Worm (Caenorhabditis elegans) whole organism, young adult: ENCODE data around the gene lips-8.

Experiments
- C06A6.2 ChIP-seq: fragments of 200-800 bp; sonication (Bioruptor generic); conservative IDR thresholded peaks from 2 replicates; pipeline ENCODE4 v1.3.6; 2022; ENCODE audit warnings: missing genetic modification characterization, missing compliant biosample characterization
- F10E7.11 ChIP-seq: sonication (generic microtip); optimal IDR thresholded peaks from 2 replicates; lab custom pipeline; 2017; ENCODE audit warnings: mild to moderate bottlenecking, missing genetic modification characterization, moderate library complexity, missing compliant biosample characterization
- F22D6.2 ChIP-seq: sonication (generic microtip); optimal IDR thresholded peaks from 2 replicates; lab custom pipeline; 2016; ENCODE audit warnings: mild to moderate bottlenecking, missing genetic modification characterization, missing compliant biosample characterization
- F33H1.4 ChIP-seq: fragments of 200-800 bp; sonication (Bioruptor generic); IDR thresholded peaks from 2 replicates; pipeline ENCODE4 v1.3.6; 2022; ENCODE audit warnings: missing genetic modification reagents, missing genetic modification characterization, missing compliant biosample characterization
- F37B4.10 ChIP-seq: fragments of 200-800 bp; sonication (Bioruptor generic); IDR thresholded peaks from 2 replicates; pipeline ENCODE4 v1.3.6; 2022; ENCODE audit warnings: missing genetic modification characterization, missing compliant biosample characterization
- F57C9.4 ChIP-seq: sonication (generic microtip); optimal IDR thresholded peaks from 2 replicates; lab custom pipeline; 2017; ENCODE audit warnings: mild to moderate bottlenecking, missing genetic modification characterization, missing compliant biosample characterization
- T07F8.4 ChIP-seq: sonication (generic microtip); optimal IDR thresholded peaks from 2 replicates; lab custom pipeline; 2016; ENCODE audit warnings: mild to moderate bottlenecking, missing genetic modification characterization, moderate library complexity, missing compliant biosample characterization
- Y53F4B.3 ChIP-seq: fragments of 200-800 bp; sonication (Bioruptor generic); IDR thresholded peaks from 2 replicates; pipeline ENCODE4 v1.3.6; 2022; ENCODE audit warnings: missing genetic modification reagents, missing genetic modification characterization, missing compliant biosample characterization
- Y53G8AR.9 ChIP-seq: fragments of 200-800 bp; sonication (Bioruptor generic); conservative IDR thresholded peaks from 2 replicates; pipeline ENCODE4 v1.3.6; 2022; ENCODE audit warnings: missing genetic modification reagents, missing genetic modification characterization, missing compliant biosample characterization
- attf-3 ChIP-seq: fragments of 200-800 bp; sonication (Bioruptor generic); conservative IDR thresholded peaks from 2 replicates; pipeline ENCODE4 v1.3.6; 2022; ENCODE audit warnings: missing genetic modification reagents, missing genetic modification characterization, missing compliant biosample characterization
- attf-6 ChIP-seq: fragments of 200-800 bp; sonication (Bioruptor generic); IDR thresholded peaks from 2 replicates; pipeline ENCODE4 v1.3.6; 2022; ENCODE audit warnings: missing genetic modification reagents, missing genetic modification characterization, missing compliant biosample characterization
- bed-1 ChIP-seq: fragments of 200-800 bp; sonication (Bioruptor generic); IDR thresholded peaks from 2 replicates; pipeline ENCODE4 v1.3.6; 2022; ENCODE audit warnings: missing genetic modification reagents, missing genetic modification characterization, missing compliant biosample characterization
- bed-2 ChIP-seq: fragments of 200-800 bp; sonication (Bioruptor generic); IDR thresholded peaks from 2 replicates; pipeline ENCODE4 v1.3.6; 2022; ENCODE audit warnings: missing genetic modification reagents, missing genetic modification characterization, missing compliant biosample characterization
- cebp-1 ChIP-seq, 2 experiments: fragments of 200-800 bp in 1 of 2; sonication (Bioruptor generic) in 1 of 2; sonication (generic microtip) in 1 of 2; IDR thresholded peaks in 1 of 2; optimal IDR thresholded peaks in 1 of 2; 2 replicates each; pipeline versions ENCODE4 v1.3.6 to Lab custom; 2017 to 2022; ENCODE audit warnings: missing compliant biosample characterization in 2 of 2, missing genetic modification characterization in 2 of 2, mild to moderate bottlenecking in 1 of 2, missing genetic modification reagents in 1 of 2, moderate library complexity in 1 of 2
- ceh-40 ChIP-seq: fragments of 200-800 bp; sonication (Bioruptor generic); IDR thresholded peaks from 2 replicates; pipeline ENCODE4 v1.3.6; 2022; ENCODE audit warnings: missing genetic modification characterization, missing compliant biosample characterization
- die-1 ChIP-seq: sonication (generic microtip); optimal IDR thresholded peaks from 2 replicates; lab custom pipeline; 2016; ENCODE audit warnings: missing genotype, mild to moderate bottlenecking, missing genetic modification characterization, missing compliant biosample characterization
- dox-1 ChIP-seq: fragments of 200-800 bp; sonication (Bioruptor generic); IDR thresholded peaks from 2 replicates; pipeline ENCODE4 v1.3.6; 2022; ENCODE audit warnings: missing genetic modification reagents, missing genetic modification characterization, missing compliant biosample characterization
- dpl-1 ChIP-seq: fragments of 150-350 bp; optimal IDR thresholded peaks from 2 replicates; lab custom pipeline; 2014; ENCODE audit warnings: missing biosample characterization, missing genetic modification reagents, missing genetic modification characterization
- egl-44 ChIP-seq: fragments of 200-800 bp; sonication (Bioruptor generic); IDR thresholded peaks from 2 replicates; pipeline ENCODE4 v1.3.6; 2022; ENCODE audit warnings: missing genetic modification reagents, missing genetic modification characterization, missing compliant biosample characterization
- ekl-4 ChIP-seq: fragments of 200-800 bp; sonication (Bioruptor generic); IDR thresholded peaks from 2 replicates; pipeline ENCODE4 v1.3.6; 2022; ENCODE audit warnings: missing genetic modification reagents, missing genetic modification characterization, missing compliant biosample characterization
- fkh-3 ChIP-seq: sonication (generic microtip); optimal IDR thresholded peaks from 2 replicates; lab custom pipeline; 2016; ENCODE audit warnings: mild to moderate bottlenecking, missing genetic modification characterization, missing compliant biosample characterization
- gei-17 ChIP-seq: fragments of 200-800 bp; sonication (Bioruptor generic); optimal IDR thresholded peaks from 2 replicates; lab custom pipeline; 2018; ENCODE audit warnings: mild to moderate bottlenecking, missing genetic modification characterization, missing compliant biosample characterization
- him-1 ChIP-seq: sonication (generic microtip); optimal IDR thresholded peaks from 2 replicates; lab custom pipeline; 2016; ENCODE audit warnings: missing genotype, missing genetic modification reagents, missing genetic modification characterization, missing compliant biosample characterization
- hmg-20 ChIP-seq: fragments of 200-800 bp; sonication (Bioruptor generic); IDR thresholded peaks from 2 replicates; pipeline ENCODE4 v1.3.6; 2022; ENCODE audit warnings: missing genetic modification reagents, missing genetic modification characterization, missing compliant biosample characterization
- lag-1 ChIP-seq: fragments of 200-800 bp; sonication (Bioruptor generic); IDR thresholded peaks from 2 replicates; pipeline ENCODE4 v1.3.6; 2022; ENCODE audit warnings: missing genetic modification reagents, missing genetic modification characterization, missing compliant biosample characterization
- let-526 ChIP-seq: fragments of 200-800 bp; sonication (Bioruptor generic); IDR thresholded peaks from 2 replicates; pipeline ENCODE4 v1.3.6; 2022; ENCODE audit warnings: missing genetic modification reagents, missing genetic modification characterization, missing compliant biosample characterization
- lin-26 ChIP-seq: fragments of 200-800 bp; sonication (Bioruptor generic); IDR thresholded peaks from 2 replicates; pipeline ENCODE4 v1.3.6; 2022; ENCODE audit warnings: missing genetic modification reagents, missing genetic modification characterization, missing compliant biosample characterization
- lin-35 ChIP-seq, 3 experiments: fragments of 150-350 bp in 2 of 3; sonication (generic microtip) in 1 of 3; optimal IDR thresholded peaks; 2 replicates each; lab custom pipeline; 2014 to 2018; ENCODE audit warnings: missing biosample characterization in 3 of 3, missing genetic modification characterization in 3 of 3, missing genetic modification reagents in 3 of 3
- lsy-27 ChIP-seq: sonication (generic microtip); optimal IDR thresholded peaks from 2 replicates; lab custom pipeline; 2017; ENCODE audit warnings: missing genetic modification characterization, mild to moderate bottlenecking, missing compliant biosample characterization, antibody characterized with exemption, missing genotype, borderline replicate concordance; ENCODE audit not compliant: insufficient read depth
- madf-8 ChIP-seq: fragments of 200-800 bp; sonication (Bioruptor generic); conservative IDR thresholded peaks from 2 replicates; pipeline ENCODE4 v1.3.6; 2022; ENCODE audit warnings: missing genetic modification reagents, missing genetic modification characterization, missing compliant biosample characterization
- mel-28 ChIP-seq: sonication (generic microtip); optimal IDR thresholded peaks from 2 replicates; lab custom pipeline; 2016; ENCODE audit warnings: borderline replicate concordance, mild to moderate bottlenecking, missing genetic modification characterization, missing compliant biosample characterization
- mes-4 ChIP-seq: sonication (generic microtip); optimal IDR thresholded peaks from 2 replicates; lab custom pipeline; 2016; ENCODE audit warnings: missing genotype, missing genetic modification characterization, missing compliant biosample characterization
- nfya-1 ChIP-seq: sonication (generic microtip); optimal IDR thresholded peaks from 2 replicates; lab custom pipeline; 2017; ENCODE audit warnings: antibody characterized with exemption, missing compliant biosample characterization, missing genetic modification characterization, borderline replicate concordance; ENCODE audit not compliant: insufficient read depth
- nfya-2 ChIP-seq: fragments of 200-800 bp; sonication (Bioruptor generic); IDR thresholded peaks from 2 replicates; pipeline ENCODE4 v1.3.6; 2022; ENCODE audit warnings: missing genetic modification reagents, missing genetic modification characterization, missing compliant biosample characterization
- nhr-27 ChIP-seq: fragments of 200-800 bp; sonication (Bioruptor generic); optimal IDR thresholded peaks from 2 replicates; lab custom pipeline; 2018; ENCODE audit warnings: mild to moderate bottlenecking, missing genetic modification characterization, moderate library complexity, missing compliant biosample characterization
- nhr-80 ChIP-seq: sonication (generic microtip); optimal IDR thresholded peaks from 2 replicates; lab custom pipeline; 2016; ENCODE audit warnings: missing genetic modification characterization, missing compliant biosample characterization
- snpc-3.4 ChIP-seq: sonication (generic microtip); optimal IDR thresholded peaks from 2 replicates; lab custom pipeline; 2017; ENCODE audit warnings: missing genetic modification characterization, mild to moderate bottlenecking, missing compliant biosample characterization, antibody characterized with exemption, moderate library complexity, missing genotype, missing genetic modification reagents
- snpc-4 ChIP-seq, 5 experiments: fragments of 150-350 bp in 1 of 5; sonication (generic microtip) in 4 of 5; optimal IDR thresholded peaks; 2 replicates each; lab custom pipeline; 2014 to 2018; ENCODE audit warnings: missing genetic modification characterization in 5 of 5, missing biosample characterization in 3 of 5, antibody characterized with exemption in 2 of 5, mild to moderate bottlenecking in 2 of 5, missing compliant biosample characterization in 2 of 5, missing genotype in 2 of 5, moderate library complexity in 2 of 5, missing genetic modification reagents in 1 of 5
- tlf-1 ChIP-seq: fragments of 200-800 bp; sonication (Bioruptor generic); optimal IDR thresholded peaks from 2 replicates; lab custom pipeline; 2018; ENCODE audit warnings: mild to moderate bottlenecking, missing genetic modification characterization, missing compliant biosample characterization
- unc-130 ChIP-seq: sonication (generic microtip); optimal IDR thresholded peaks from 2 replicates; lab custom pipeline; 2016; ENCODE audit warnings: missing genetic modification reagents, missing genetic modification characterization, missing compliant biosample characterization
- zfh-2 ChIP-seq: fragments of 200-800 bp; sonication (Bioruptor generic); conservative IDR thresholded peaks from 2 replicates; pipeline ENCODE4 v1.3.6; 2022; ENCODE audit warnings: missing genetic modification reagents, missing genetic modification characterization, missing compliant biosample characterization
- zim-3 ChIP-seq: sonication (generic microtip); optimal IDR thresholded peaks from 2 replicates; lab custom pipeline; 2017; ENCODE audit warnings: mild to moderate bottlenecking, missing genetic modification characterization, moderate library complexity, missing compliant biosample characterization
- ztf-22 ChIP-seq: fragments of 200-800 bp; sonication (Bioruptor generic); optimal IDR thresholded peaks from 2 replicates; lab custom pipeline; 2018; ENCODE audit warnings: mild to moderate bottlenecking, missing genetic modification characterization, moderate library complexity, missing compliant biosample characterization
- ztf-25 ChIP-seq: fragments of 200-800 bp; sonication (Bioruptor generic); IDR thresholded peaks from 2 replicates; pipeline ENCODE4 v1.3.6; 2022; ENCODE audit warnings: missing genetic modification reagents, missing genetic modification characterization, missing compliant biosample characterization
- ztf-3 ChIP-seq: fragments of 200-800 bp; sonication (Bioruptor generic); optimal IDR thresholded peaks from 2 replicates; lab custom pipeline; 2018; ENCODE audit warnings: mild to moderate bottlenecking, missing genetic modification characterization, missing compliant biosample characterization

lips-8 gene

ce11 chrX:14853712-14854217 is 44.5 kb upstream of the lips-8 start, which contains the start of the genes C27C12.1 and C27C12.4 (continued):
- TF ChIP-seq egl-44 (no peak), cebp-1 (GFP tag; IDR thresholded peaks at IDR 0.05; lab: Robert Waterston, UW) (no peak), cebp-1 (tag; optimal IDR thresholded peaks at IDR 0.05; lab: Kevin White, UChicago) (no peak), F22D6.2 (tag; lab: Kevin White, UChicago) (peak; percentile 14), lin-26 (no peak), lin-35 (GFP tag; optimal IDR thresholded peaks at IDR 0.05; lab: Kevin White, UChicago) (peak in 1 of 3 experiments; percentile 70), unc-130 (GFP tag; lab: Kevin White, UChicago) (no peak), Y53G8AR.9 (0 out of 2 replicates have a peak, but pooled peaks have one; percentile 59), bed-1 (no peak), T07F8.4 (no peak), ztf-25 (no peak), gei-17 (GFP tag; lab: Kevin White, UChicago) (peak; percentile 15), ceh-40 (GFP tag; lab: Robert Waterston, UW) (no peak), F10E7.11 (tag; lab: Kevin White, UChicago) (no peak), mes-4 (tag; lab: Kevin White, UChicago) (no peak), dpl-1 (no peak), nfya-1 (no peak), let-526 (GFP tag; lab: Robert Waterston, UW) (no peak), snpc-4 (GFP tag; optimal IDR thresholded peaks at IDR 0.05; lab: Kevin White, UChicago) (peak; percentile 21), snpc-4 (tag; optimal IDR thresholded peaks at IDR 0.05; lab: Kevin White, UChicago) (peak in 2 of 4 experiments; percentile 67 to 75), hmg-20 (GFP tag; lab: Robert Waterston, UW) (no peak), zim-3 (tag; lab: Kevin White, UChicago) (no peak), dox-1 (peak; percentile 77), C06A6.2 (GFP tag; lab: Robert Waterston, UW) (peak; percentile 35; the same call in 1 of the 2 replicates), snpc-3.4 (tag; lab: Kevin White, UChicago) (no peak), fkh-3 (tag; lab: Kevin White, UChicago) (no peak), ztf-22 (GFP tag; lab: Kevin White, UChicago) (no peak), lag-1 (no peak), nhr-27 (tag; lab: Kevin White, UChicago) (no peak), attf-3 (GFP tag; lab: Robert Waterston, UW) (no peak), F37B4.10 (GFP tag; lab: Robert Waterston, UW) (no peak), Y53F4B.3 (no peak), ekl-4 (GFP tag; lab: Robert Waterston, UW) (peak; percentile 57; the same call in 1 of the 2 replicates), ztf-3 (GFP tag; lab: Kevin White, UChicago) (no peak), F57C9.4 (tag; lab: Kevin White, UChicago) (no peak), lsy-27 (no peak), tlf-1 (GFP tag; lab: Kevin White, UChicago) (peak; percentile 10), him-1 (no peak), attf-6 (GFP tag; lab: Robert Waterston, UW) (no peak), die-1 (tag; lab: Kevin White, UChicago) (no peak), bed-2 (GFP tag; lab: Robert Waterston, UW) (0 out of 2 replicates have a peak, but pooled peaks have one; percentile 21), F33H1.4 (GFP tag; lab: Robert Waterston, UW) (no peak), mel-28 (no peak), zfh-2 (GFP tag; lab: Robert Waterston, UW) (no peak), madf-8 (GFP tag; lab: Robert Waterston, UW) (no peak), nhr-80 (peak; percentile 83), nfya-2 (GFP tag; lab: Robert Waterston, UW) (no peak)
